Fruit fly (Drosophila melanogaster): Measurements from ENCODE around the gene hzg.

The hzg gene

DNA sequence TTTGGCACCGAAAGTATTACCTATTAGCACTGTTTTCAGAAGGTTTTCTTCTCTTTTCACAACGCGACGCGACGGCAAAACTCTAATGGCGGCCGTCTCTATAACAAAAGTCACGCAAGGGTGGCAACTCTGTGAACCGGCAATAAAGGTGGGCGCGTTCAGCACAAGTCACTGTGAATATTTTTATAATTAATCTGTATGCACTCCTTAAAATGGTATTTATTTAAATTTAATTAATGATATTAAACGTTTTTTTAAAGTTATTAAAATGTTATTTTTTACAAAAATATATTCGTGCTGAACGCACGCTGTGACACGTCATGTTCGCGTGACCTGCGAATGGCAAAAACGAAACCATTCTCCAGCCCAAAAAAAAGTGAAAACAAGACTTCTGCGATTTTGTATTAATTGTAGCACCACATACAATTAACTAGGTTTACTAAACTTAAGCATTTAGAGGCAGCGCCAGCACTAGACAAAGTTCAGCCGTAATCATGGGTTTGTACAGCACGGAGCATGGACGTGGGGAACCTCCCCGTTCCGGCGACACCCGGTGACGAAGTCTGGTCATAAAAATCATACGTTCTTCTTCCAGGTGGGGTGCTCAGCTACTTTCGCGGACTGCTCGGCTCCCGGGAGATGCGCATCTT lies 21.6 kb downstream of the hzg start, which contains the start of the genes brm and Arl1 (continued):
- TF ChIP-seq CG3847 (GFP tag; IDR thresholded peaks at IDR 0.05) (peak; percentile 100), rib (GFP tag; IDR thresholded peaks at IDR 0.05) (peak; percentile 99), ro (GFP tag; IDR thresholded peaks at IDR 0.05) (peak; percentile 97), Hr3 (GFP tag; optimal IDR thresholded peaks at IDR 0.05) (peak; percentile 98), hbn (GFP tag; IDR thresholded peaks at IDR 0.05; ENCODE audit: partially characterized antibody) (peak; percentile 14; the same call in 1 of the 2 replicates), CG17186 (GFP tag; optimal IDR thresholded peaks at IDR 0.05) (peak; percentile 88), fd96Cb (tag; optimal IDR thresholded peaks at IDR 0.05) (peak; percentile 98), Ravus (GFP tag; IDR thresholded peaks at IDR 0.05) (peak; percentile 97), tin (GFP tag; optimal IDR thresholded peaks at IDR 0.05) (peak; percentile 98), CG1529 (GFP tag; optimal IDR thresholded peaks at IDR 0.05) (peak; percentile 93), CG17328 (GFP tag; IDR thresholded peaks at IDR 0.05) (peak; percentile 99), CG30020 (tag; optimal IDR thresholded peaks at IDR 0.05) (peak; percentile 89), dati (GFP tag; IDR thresholded peaks at IDR 0.05) (peak; percentile 96), CG30403 (GFP tag; optimal IDR thresholded peaks at IDR 0.05) (peak; percentile 98), zf30C (GFP tag; optimal IDR thresholded peaks at IDR 0.05) (peak; percentile 60), Tbp (GFP tag; optimal IDR thresholded peaks at IDR 0.05) (no peak), CG1792 (GFP tag; optimal IDR thresholded peaks at IDR 0.05) (peak; percentile 72), row (GFP tag; IDR thresholded peaks at IDR 0.05) (peak; percentile 100), CG8388 (GFP tag; optimal IDR thresholded peaks at IDR 0.05) (peak; percentile 94)

DNA sequence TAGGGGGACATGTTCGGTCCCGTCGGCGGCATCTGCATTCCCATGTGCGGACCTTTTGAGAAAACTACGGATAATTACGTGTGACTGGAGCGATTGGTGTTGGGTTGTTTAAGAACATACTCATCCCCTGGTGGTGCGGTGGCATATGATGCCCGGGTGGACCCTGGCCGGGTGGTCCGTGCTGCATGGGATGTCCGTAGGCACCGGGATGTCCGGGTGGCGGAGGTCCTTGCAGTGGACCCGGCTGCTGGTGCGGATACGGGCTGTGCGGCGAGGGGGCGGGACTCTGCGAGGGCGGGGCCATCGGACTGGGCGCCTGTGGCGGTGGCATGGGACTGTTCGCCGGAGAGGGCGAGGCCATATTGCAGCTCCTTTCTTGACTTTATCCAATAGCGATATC lies 22.4 kb downstream of the hzg start:
- TF ChIP-seq Hand (GFP tag; optimal IDR thresholded peaks at IDR 0.05) (no peak), CG7786 (GFP tag; optimal IDR thresholded peaks at IDR 0.05) (no peak), Dip2 (GFP tag; IDR thresholded peaks at IDR 0.05) (no peak), gcm2 (GFP tag; optimal IDR thresholded peaks at IDR 0.05) (no peak), Jarid2 (GFP tag; optimal IDR thresholded peaks at IDR 0.05) (no peak), CG14965 (GFP tag; optimal IDR thresholded peaks at IDR 0.05; ENCODE audit: borderline replicate concordance) (no peak), Awh (GFP tag; IDR thresholded peaks at IDR 0.05) (no peak), Hey (tag; optimal IDR thresholded peaks at IDR 0.05) (no peak), Doc2 (GFP tag; IDR thresholded peaks at IDR 0.05) (no peak), E2f1 (GFP tag; IDR thresholded peaks at IDR 0.05) (no peak), mam (GFP tag; optimal IDR thresholded peaks at IDR 0.05) (no peak), CG42726 (GFP tag; IDR thresholded peaks at IDR 0.05; ENCODE audit: partially characterized antibody) (0 out of 2 replicates have a peak, but pooled peaks have one; percentile 51), CG32532 (GFP tag; IDR thresholded peaks at IDR 0.05) (no peak), Med (GFP tag) (peak; percentile 20), CG7372 (GFP tag; IDR thresholded peaks at IDR 0.05) (no peak), h (optimal IDR thresholded peaks at IDR 0.05) (no peak), CG16779 (GFP tag; IDR thresholded peaks at IDR 0.05) (peak; percentile 44; the same call in 1 of the 2 replicates), Dll (GFP tag; IDR thresholded peaks at IDR 0.05; ENCODE audit: partially characterized antibody) (no peak), fd96Cb (tag; optimal IDR thresholded peaks at IDR 0.05) (no peak), pnt (GFP tag; optimal IDR thresholded peaks at IDR 0.05) (no peak), Bdp1 (GFP tag; optimal IDR thresholded peaks at IDR 0.05) (no peak), Max (GFP tag; optimal IDR thresholded peaks at IDR 0.05) (no peak), lilli (GFP tag; optimal IDR thresholded peaks at IDR 0.05) (no peak), CG17612 (GFP tag; IDR thresholded peaks at IDR 0.05) (no peak), Pdp1 (GFP tag; optimal IDR thresholded peaks at IDR 0.05) (no peak), H15 (GFP tag; IDR thresholded peaks at IDR 0.05) (no peak), CG31388 (GFP tag; optimal IDR thresholded peaks at IDR 0.05) (no peak), CG6791 (GFP tag; IDR thresholded peaks at IDR 0.05; ENCODE audit: partially characterized antibody) (0 out of 3 replicates have a peak, but pooled peaks have one; percentile 13), CG9609 (GFP tag; optimal IDR thresholded peaks at IDR 0.05) (no peak), Rx (GFP tag; IDR thresholded peaks at IDR 0.05) (peak; percentile 38), ap (GFP tag; IDR thresholded peaks at IDR 0.05) (no peak), fd64A (GFP tag; optimal IDR thresholded peaks at IDR 0.05) (no peak), B-H2 (GFP tag; optimal IDR thresholded peaks at IDR 0.05) (no peak)
